Worm (Caenorhabditis elegans) whole organism, midembryonic: ENCODE results near the gene T11F9.7.

ENCODE experiments used
- T22C8.4 ChIP-seq: fragments of 200-800 bp; sonication (Bioruptor generic); IDR thresholded peaks from 2 replicates; pipeline ENCODE4 v1.3.6; 2022; ENCODE audit warnings: missing genetic modification characterization, missing compliant biosample characterization
- tab-1 ChIP-seq: fragments of 200-800 bp; sonication (Bioruptor generic); IDR thresholded peaks from 2 replicates; pipeline ENCODE4 v1.3.6; 2022; ENCODE audit warnings: missing genetic modification characterization, missing compliant biosample characterization

DNA sequence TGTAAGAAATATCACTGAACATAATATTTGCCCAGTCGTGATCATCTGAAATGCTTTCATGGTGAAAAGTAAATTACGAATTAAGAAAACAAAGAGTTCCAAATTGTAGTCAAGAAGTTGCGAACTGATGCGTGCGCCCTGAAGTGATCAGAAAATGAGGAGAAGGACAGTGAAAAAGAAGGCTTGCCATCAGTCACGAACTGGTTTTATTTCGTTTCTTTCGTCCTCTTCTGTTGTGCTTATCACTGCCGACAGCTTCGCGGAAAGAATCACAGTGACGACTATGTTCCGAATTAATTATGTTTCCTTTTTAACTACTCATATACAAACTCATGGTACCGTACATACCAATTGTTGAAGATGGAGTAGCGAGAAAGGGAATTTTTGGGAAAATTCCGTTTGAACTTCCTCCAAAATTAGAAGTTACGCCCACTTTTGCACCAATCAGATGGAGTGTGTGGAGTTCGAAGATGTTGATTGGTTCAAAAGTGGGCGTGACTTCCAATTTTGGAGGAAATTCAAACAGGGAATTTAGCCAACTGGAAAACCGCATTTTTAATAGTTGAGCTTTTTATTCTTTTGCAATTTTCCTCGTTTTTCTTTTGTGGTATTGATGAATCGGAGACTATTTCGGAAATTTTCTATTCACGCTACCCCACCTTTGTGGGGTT is 27.5 kb downstream of the T11F9.7 start, which contains the start of gene C55A6.12:
- no peak for TF ChIP-seq tab-1
- TF ChIP-seq T22C8.4 (GFP tag; lab: Robert Waterston, UW): no peak
